Fruit fly (Drosophila melanogaster): ENCODE data around the gene CG31365.

Gene CG31365

dm6 chr3R:23174739-23175138 lies 48.5 kb upstream of the CG31365 start:
- TF ChIP-seq h (GFP tag; optimal IDR thresholded peaks at IDR 0.05) (peak; percentile 67), lola (GFP tag; optimal IDR thresholded peaks at IDR 0.05) (no peak), br (GFP tag; optimal IDR thresholded peaks at IDR 0.05) (peak; percentile 70), Rel (GFP tag; optimal IDR thresholded peaks at IDR 0.05) (no peak), Rel (tag; optimal IDR thresholded peaks at IDR 0.05) (no peak), OdsH (GFP tag; optimal IDR thresholded peaks at IDR 0.05) (peak; percentile 88), Vsx2 (GFP tag; optimal IDR thresholded peaks at IDR 0.05; ENCODE audit: partially characterized antibody) (no peak), CG32264 (GFP tag; optimal IDR thresholded peaks at IDR 0.05) (no peak), pan (optimal IDR thresholded peaks at IDR 0.05) (no peak), Mio (GFP tag; optimal IDR thresholded peaks at IDR 0.05) (no peak), Hr83 (GFP tag; optimal IDR thresholded peaks at IDR 0.05; ENCODE audit: poor library complexity, severe bottlenecking) (no peak), Dif (GFP tag; optimal IDR thresholded peaks at IDR 0.05; ENCODE audit: partially characterized antibody) (no peak), dmrt93B (GFP tag; optimal IDR thresholded peaks at IDR 0.05) (no peak), dl (GFP tag; optimal IDR thresholded peaks at IDR 0.05; ENCODE audit: insufficient read depth in 1 of 2, partially characterized antibody in 2 of 2) (no peak), tai (GFP tag; optimal IDR thresholded peaks at IDR 0.05) (peak; percentile 8), Hnf4 (GFP tag; optimal IDR thresholded peaks at IDR 0.05) (peak; percentile 68), CrebA (GFP tag; optimal IDR thresholded peaks at IDR 0.05; ENCODE audit: borderline replicate concordance) (peak; percentile 36), Jra (GFP tag; optimal IDR thresholded peaks at IDR 0.05) (no peak), Abd-B (GFP tag; optimal IDR thresholded peaks at IDR 0.05) (no peak), usp (GFP tag; optimal IDR thresholded peaks at IDR 0.05) (no peak), CG9705 (GFP tag; optimal IDR thresholded peaks at IDR 0.05) (peak; percentile 22), dsf (GFP tag; optimal IDR thresholded peaks at IDR 0.05; ENCODE audit: borderline replicate concordance) (no peak), foxo (GFP tag; optimal IDR thresholded peaks at IDR 0.05) (peak in 1 of 2 experiments; percentile 74), brk (GFP tag; optimal IDR thresholded peaks at IDR 0.05) (peak; percentile 66), sv (GFP tag; optimal IDR thresholded peaks at IDR 0.05) (no peak), jim (GFP tag; optimal IDR thresholded peaks at IDR 0.05) (no peak), sage (GFP tag; optimal IDR thresholded peaks at IDR 0.05) (peak; percentile 54), Hr78 (GFP tag; optimal IDR thresholded peaks at IDR 0.05) (no peak), Myc (optimal IDR thresholded peaks at IDR 0.05) (no peak), GATAd (GFP tag; optimal IDR thresholded peaks at IDR 0.05) (no peak), psq (GFP tag; optimal IDR thresholded peaks at IDR 0.05) (peak; percentile 52), Dfd (GFP tag; optimal IDR thresholded peaks at IDR 0.05) (no peak), HLH106 (tag; optimal IDR thresholded peaks at IDR 0.05) (peak; percentile 67), N (GFP tag; optimal IDR thresholded peaks at IDR 0.05) (no peak), woc (GFP tag; optimal IDR thresholded peaks at IDR 0.05) (peak; percentile 67), rgr (GFP tag; optimal IDR thresholded peaks at IDR 0.05) (peak; percentile 87), fru (GFP tag; optimal IDR thresholded peaks at IDR 0.05) (peak; percentile 80), ey (GFP tag; optimal IDR thresholded peaks at IDR 0.05) (peak; percentile 80), Sp1 (GFP tag; optimal IDR thresholded peaks at IDR 0.05) (peak; percentile 80)

- peak; percentile 75 for TF ChIP-seq tai (GFP tag; optimal IDR thresholded peaks at IDR 0.05)
- peak; percentile 72 for TF ChIP-seq ey (GFP tag; optimal IDR thresholded peaks at IDR 0.05)
- TF ChIP-seq Mio (GFP tag; optimal IDR thresholded peaks at IDR 0.05) = no peak
- peak; percentile 83 for TF ChIP-seq CG9705 (GFP tag; optimal IDR thresholded peaks at IDR 0.05)
- no peak for TF ChIP-seq usp (GFP tag; optimal IDR thresholded peaks at IDR 0.05)
- peak; percentile 90 for TF ChIP-seq Hnf4 (GFP tag; optimal IDR thresholded peaks at IDR 0.05)
- TF ChIP-seq fru (GFP tag; optimal IDR thresholded peaks at IDR 0.05) = peak; percentile 93
- TF ChIP-seq Sp1 (GFP tag; optimal IDR thresholded peaks at IDR 0.05) = peak; percentile 94
- TF ChIP-seq br (GFP tag; optimal IDR thresholded peaks at IDR 0.05) = peak; percentile 86
- TF ChIP-seq HLH106 (tag; optimal IDR thresholded peaks at IDR 0.05) = peak; percentile 97
- TF ChIP-seq Hr78 (GFP tag; optimal IDR thresholded peaks at IDR 0.05) = no peak
- peak; percentile 89 for TF ChIP-seq psq (GFP tag; optimal IDR thresholded peaks at IDR 0.05)
- peak; percentile 85 for TF ChIP-seq brk (GFP tag; optimal IDR thresholded peaks at IDR 0.05)
- peak; percentile 16 for TF ChIP-seq dsf (GFP tag; optimal IDR thresholded peaks at IDR 0.05; ENCODE audit: borderline replicate concordance)
- no peak for TF ChIP-seq lola (GFP tag; optimal IDR thresholded peaks at IDR 0.05)
- TF ChIP-seq Dfd (GFP tag; optimal IDR thresholded peaks at IDR 0.05) = no peak
- TF ChIP-seq GATAd (GFP tag; optimal IDR thresholded peaks at IDR 0.05) = no peak
- TF ChIP-seq OdsH (GFP tag; optimal IDR thresholded peaks at IDR 0.05) = peak; percentile 89
- no peak for TF ChIP-seq pan (optimal IDR thresholded peaks at IDR 0.05)
- TF ChIP-seq rgr (GFP tag; optimal IDR thresholded peaks at IDR 0.05) = peak; percentile 91
- no peak for TF ChIP-seq N (GFP tag; optimal IDR thresholded peaks at IDR 0.05)
- no peak for TF ChIP-seq sv (GFP tag; optimal IDR thresholded peaks at IDR 0.05)
- peak; percentile 95 for TF ChIP-seq h (GFP tag; optimal IDR thresholded peaks at IDR 0.05)
- peak; percentile 71 for TF ChIP-seq CrebA (GFP tag; optimal IDR thresholded peaks at IDR 0.05; ENCODE audit: borderline replicate concordance)
- peak; percentile 63 for TF ChIP-seq Jra (GFP tag; optimal IDR thresholded peaks at IDR 0.05)
- peak; percentile 60 for TF ChIP-seq CG32264 (GFP tag; optimal IDR thresholded peaks at IDR 0.05)
- no peak for TF ChIP-seq jim (GFP tag; optimal IDR thresholded peaks at IDR 0.05)
- TF ChIP-seq Hr83 (GFP tag; optimal IDR thresholded peaks at IDR 0.05; ENCODE audit: poor library complexity, severe bottlenecking) = peak; percentile 93
- peak; percentile 57 for TF ChIP-seq woc (GFP tag; optimal IDR thresholded peaks at IDR 0.05)
- no peak for TF ChIP-seq Myc (optimal IDR thresholded peaks at IDR 0.05)
- TF ChIP-seq Abd-B (GFP tag; optimal IDR thresholded peaks at IDR 0.05) = no peak
- peak; percentile 69 for TF ChIP-seq Rel (GFP tag; optimal IDR thresholded peaks at IDR 0.05)
- TF ChIP-seq Rel (tag; optimal IDR thresholded peaks at IDR 0.05) = peak; percentile 85
- peak in 1 of 2 experiments; percentile 58 for TF ChIP-seq dl (GFP tag; optimal IDR thresholded peaks at IDR 0.05; ENCODE audit: insufficient read depth in 1 of 2, partially characterized antibody in 2 of 2)
- TF ChIP-seq foxo (GFP tag; optimal IDR thresholded peaks at IDR 0.05) = peak in 1 of 2 experiments; percentile 97
- TF ChIP-seq dmrt93B (GFP tag; optimal IDR thresholded peaks at IDR 0.05) = peak; percentile 74
- TF ChIP-seq Vsx2 (GFP tag; optimal IDR thresholded peaks at IDR 0.05; ENCODE audit: partially characterized antibody) = peak; percentile 52
- TF ChIP-seq sage (GFP tag; optimal IDR thresholded peaks at IDR 0.05) = peak; percentile 81
- no peak for TF ChIP-seq Dif (GFP tag; optimal IDR thresholded peaks at IDR 0.05; ENCODE audit: partially characterized antibody)
These were observed 47.3 kb upstream of the CG31365 start, which contains the start of gene CG46310 for dm6 chr3R:23173393-23173981. TSS of gene CG46310 (plus strand) at chr3R:23173873.
